Worm (Caenorhabditis elegans) whole organism, L4/young adult: ENCODE measurements around the gene tag-307.

ENCODE experiments used
- W03F9.2 ChIP-seq: fragments of 150-350 bp; optimal IDR thresholded peaks from 2 replicates; lab custom pipeline; 2014; ENCODE audit warnings: missing biosample characterization, missing genetic modification characterization
- dao-5 ChIP-seq: sonication (generic microtip); optimal IDR thresholded peaks from 2 replicates; lab custom pipeline; 2016; ENCODE audit warnings: missing genotype, missing genetic modification characterization, moderate library complexity, missing compliant biosample characterization
- him-1 ChIP-seq: sonication (generic microtip); optimal IDR thresholded peaks from 2 replicates; lab custom pipeline; 2016; ENCODE audit warnings: missing genotype, missing genetic modification reagents, missing genetic modification characterization, missing compliant biosample characterization

DNA sequence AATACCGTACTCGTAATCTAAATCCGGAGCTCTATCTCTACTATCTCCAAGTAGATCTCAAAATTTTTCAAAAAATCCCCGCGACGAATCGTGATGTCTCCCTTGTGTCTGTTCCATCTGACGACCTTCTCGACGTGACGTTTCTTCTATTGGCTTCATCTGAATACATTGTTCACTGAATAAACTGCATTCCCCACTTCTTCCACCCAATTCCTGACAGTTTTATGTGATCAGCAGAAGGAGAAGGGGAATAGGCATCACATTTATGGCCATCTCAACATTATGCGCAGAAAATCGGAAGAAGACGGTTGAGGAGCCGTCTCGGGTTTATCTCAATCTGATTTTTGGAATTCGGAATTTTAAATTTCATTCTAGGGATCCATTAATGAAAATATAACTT, 38.1 kb downstream of the tag-307 start:
- TF ChIP-seq him-1 (tag; lab: Kevin White, UChicago) (no peak), W03F9.2 (no peak), dao-5 (no peak)
